Fruit fly (Drosophila melanogaster) whole organism, embryonic: ENCODE measurements around the gene Cys.

Experiments used
- Atf3 ChIP-seq: fragments of 200-800 bp; sonication (Bioruptor generic); optimal IDR thresholded peaks from 3 replicates; lab custom pipeline; 2016; ENCODE audit warnings: missing biosample characterization, missing genetic modification characterization
- Blimp-1 ChIP-seq: fragments of 200-800 bp; sonication (Bioruptor generic); optimal IDR thresholded peaks from 3 replicates; lab custom pipeline; 2018; ENCODE audit warnings: missing biosample characterization, missing genetic modification characterization, mild to moderate bottlenecking, moderate library complexity, missing genetic modification reagents
- C15 ChIP-seq: fragments of 200-800 bp; sonication (Bioruptor generic); IDR thresholded peaks from 3 replicates; pipeline ENCODE4 v1.3.6; 2022; ENCODE audit warnings: missing biosample characterization, missing genetic modification characterization
- CG1024 ChIP-seq: fragments of 200-800 bp; sonication (Bioruptor generic); IDR thresholded peaks from 2 replicates; pipeline ENCODE4 v1.3.6; 2022; ENCODE audit warnings: missing biosample characterization, missing genetic modification characterization
- CG12659 ChIP-seq: fragments of 200-800 bp; sonication (Bioruptor generic); optimal IDR thresholded peaks from 3 replicates; lab custom pipeline; 2017; ENCODE audit warnings: mild to moderate bottlenecking, missing biosample characterization, missing genetic modification reagents, missing genetic modification characterization
- CG13424 ChIP-seq: fragments of 200-800 bp; sonication (Bioruptor generic); optimal IDR thresholded peaks from 2 replicates; lab custom pipeline; 2019; ENCODE audit warnings: missing biosample characterization, mild to moderate bottlenecking, missing genetic modification characterization, moderate library complexity
- CG13775 ChIP-seq: fragments of 200-800 bp; sonication (Bioruptor generic); optimal IDR thresholded peaks from 3 replicates; lab custom pipeline; 2017; ENCODE audit warnings: missing biosample characterization, mild to moderate bottlenecking, missing genetic modification characterization
- CG14710 ChIP-seq: fragments of 200-800 bp; sonication (Bioruptor generic); optimal IDR thresholded peaks from 3 replicates; lab custom pipeline; 2019; ENCODE audit warnings: missing biosample characterization, mild to moderate bottlenecking, missing genetic modification characterization, moderate library complexity
- CG15269 ChIP-seq: fragments of 200-800 bp; sonication (Bioruptor generic); optimal IDR thresholded peaks from 2 replicates; lab custom pipeline; 2018; ENCODE audit warnings: missing biosample characterization, mild to moderate bottlenecking, missing genetic modification characterization, moderate library complexity
- CG1603 ChIP-seq: fragments of 200-800 bp; sonication (Bioruptor generic); optimal IDR thresholded peaks from 2 replicates; lab custom pipeline; 2019; ENCODE audit warnings: missing biosample characterization, mild to moderate bottlenecking, missing genetic modification characterization, moderate library complexity
- CG2120 ChIP-seq: fragments of 200-800 bp; sonication (Bioruptor generic); optimal IDR thresholded peaks from 3 replicates; lab custom pipeline; 2016; ENCODE audit warnings: missing biosample characterization, missing genetic modification characterization
- CG30403 ChIP-seq: fragments of 200-800 bp; sonication (Bioruptor generic); optimal IDR thresholded peaks from 3 replicates; lab custom pipeline; 2016; ENCODE audit warnings: missing biosample characterization, missing genetic modification characterization
- CG33557 ChIP-seq: fragments of 200-800 bp; sonication (Bioruptor generic); optimal IDR thresholded peaks from 2 replicates; lab custom pipeline; 2019; ENCODE audit warnings: missing biosample characterization, mild to moderate bottlenecking, missing genetic modification characterization, moderate library complexity
- CG4730 ChIP-seq: fragments of 200-800 bp; sonication (Bioruptor generic); IDR thresholded peaks from 2 replicates; pipeline ENCODE4 v1.3.6; 2022; ENCODE audit warnings: missing biosample characterization, missing genetic modification characterization
- CG6175 ChIP-seq: fragments of 200-800 bp; sonication (Bioruptor generic); IDR thresholded peaks from 3 replicates; pipeline ENCODE4 v1.3.6; 2022; ENCODE audit warnings: missing biosample characterization, missing genetic modification characterization
- CG7372 ChIP-seq: fragments of 200-800 bp; sonication (Bioruptor generic); IDR thresholded peaks from 2 replicates; pipeline ENCODE4 v1.3.6; 2022; ENCODE audit warnings: missing biosample characterization, missing genetic modification characterization
- CG7786 ChIP-seq: fragments of 200-800 bp; sonication (Bioruptor generic); optimal IDR thresholded peaks from 2 replicates; lab custom pipeline; 2016; ENCODE audit warnings: missing biosample characterization, missing genetic modification characterization
- CG8388 ChIP-seq: fragments of 200-800 bp; sonication (Bioruptor generic); optimal IDR thresholded peaks from 2 replicates; lab custom pipeline; 2019; ENCODE audit warnings: missing biosample characterization, mild to moderate bottlenecking, missing genetic modification characterization, moderate library complexity
- CG8924 ChIP-seq: fragments of 200-800 bp; optimal IDR thresholded peaks from 3 replicates; lab custom pipeline; 2019; ENCODE audit warnings: missing biosample characterization, mild to moderate bottlenecking, missing genetic modification characterization, moderate library complexity
- CoRest ChIP-seq: fragments of 200-800 bp; sonication (Bioruptor generic); optimal IDR thresholded peaks from 3 replicates; lab custom pipeline; 2018; ENCODE audit warnings: missing biosample characterization, mild to moderate bottlenecking, missing genetic modification characterization, moderate library complexity
- D19A ChIP-seq: fragments of 200-800 bp; optimal IDR thresholded peaks from 3 replicates; lab custom pipeline; 2019; ENCODE audit warnings: missing biosample characterization, mild to moderate bottlenecking, missing genetic modification characterization, moderate library complexity
- Dbx ChIP-seq: fragments of 200-800 bp; sonication (Bioruptor generic); IDR thresholded peaks from 3 replicates; pipeline ENCODE4 v1.3.6; 2022; ENCODE audit warnings: missing biosample characterization, missing genetic modification characterization
- Dfd ChIP-seq, 2 experiments: fragments of >200 bp; optimal IDR thresholded peaks; 2 replicates each; lab custom pipeline; 2017; ENCODE audit warnings: missing biosample characterization in 2 of 2, missing genetic modification characterization in 2 of 2
- Dll ChIP-seq: fragments of 200-800 bp; sonication (Bioruptor generic); IDR thresholded peaks from 4 replicates; pipeline ENCODE4 v1.3.6; 2022; ENCODE audit warnings: missing biosample characterization, missing genetic modification characterization; ENCODE audit not compliant: partially characterized antibody
- Fer2 ChIP-seq: fragments of 200-800 bp; sonication (Bioruptor generic); optimal IDR thresholded peaks from 2 replicates; lab custom pipeline; 2018; ENCODE audit warnings: missing biosample characterization, mild to moderate bottlenecking, missing genetic modification characterization, moderate library complexity
- H15 ChIP-seq: fragments of 200-800 bp; sonication (Bioruptor generic); IDR thresholded peaks from 3 replicates; pipeline ENCODE4 v1.3.6; 2022; ENCODE audit warnings: missing biosample characterization, missing genetic modification characterization
- HmgZ ChIP-seq: fragments of 200-800 bp; sonication (Bioruptor generic); optimal IDR thresholded peaks from 2 replicates; lab custom pipeline; 2018; ENCODE audit warnings: missing biosample characterization, mild to moderate bottlenecking, missing genetic modification characterization
- Jarid2 ChIP-seq: fragments of 200-800 bp; sonication (Bioruptor generic); optimal IDR thresholded peaks from 3 replicates; lab custom pipeline; 2017; ENCODE audit warnings: mild to moderate bottlenecking, missing biosample characterization, missing genetic modification reagents, missing genetic modification characterization
- Med ChIP-seq: fragments of 200-800 bp; sonication (Bioruptor generic); peaks from one replicate; lab custom pipeline; 2016; ENCODE audit warnings: missing biosample characterization, missing genetic modification characterization, mild to moderate bottlenecking, inconsistent platforms, moderate library complexity
- NC2α ChIP-seq: fragments of 200-800 bp; sonication (Bioruptor generic); optimal IDR thresholded peaks from 2 replicates; lab custom pipeline; 2016; ENCODE audit warnings: missing biosample characterization, missing genetic modification characterization
- PHDP ChIP-seq: fragments of 200-800 bp; sonication (Bioruptor generic); optimal IDR thresholded peaks from 3 replicates; lab custom pipeline; 2018; ENCODE audit warnings: missing biosample characterization, mild to moderate bottlenecking, missing genetic modification characterization, moderate library complexity
- chif ChIP-seq, 2 experiments: fragments of 200-800 bp; sonication (Bioruptor generic); optimal IDR thresholded peaks; 3 replicates each; lab custom pipeline; 2016; ENCODE audit warnings: missing biosample characterization in 2 of 2, missing genetic modification characterization in 2 of 2
- crp ChIP-seq, 2 experiments: fragments of 200-800 bp; sonication (Bioruptor generic); optimal IDR thresholded peaks; 2 replicates in 1 of 2; 3 replicates in 1 of 2; lab custom pipeline; 2017; ENCODE audit warnings: missing biosample characterization in 2 of 2, missing genetic modification characterization in 2 of 2, mild to moderate bottlenecking in 1 of 2, moderate library complexity in 1 of 2
- ewg ChIP-seq: fragments of 200-800 bp; sonication (Bioruptor generic); optimal IDR thresholded peaks from 3 replicates; lab custom pipeline; 2017; ENCODE audit warnings: mild to moderate bottlenecking, missing biosample characterization, missing genetic modification reagents, missing genetic modification characterization
- fd102C ChIP-seq: fragments of 200-800 bp; sonication (Bioruptor generic); optimal IDR thresholded peaks from 2 replicates; lab custom pipeline; 2018; ENCODE audit warnings: missing biosample characterization, mild to moderate bottlenecking, missing genetic modification characterization, moderate library complexity
- gcm2 ChIP-seq: fragments of 200-800 bp; sonication (Bioruptor generic); optimal IDR thresholded peaks from 2 replicates; lab custom pipeline; 2016; ENCODE audit warnings: missing biosample characterization, missing genetic modification characterization
- gfzf ChIP-seq: fragments of 200-800 bp; sonication (Bioruptor generic); optimal IDR thresholded peaks from 2 replicates; lab custom pipeline; 2016; ENCODE audit warnings: missing biosample characterization, mild to moderate bottlenecking, missing genetic modification characterization, moderate library complexity
- ham ChIP-seq: fragments of 200-800 bp; sonication (Bioruptor generic); IDR thresholded peaks from 2 replicates; pipeline ENCODE4 v1.3.6; 2022; ENCODE audit warnings: missing biosample characterization, missing genetic modification characterization
- lmd ChIP-seq: fragments of 200-800 bp; sonication (Bioruptor generic); IDR thresholded peaks from 2 replicates; pipeline ENCODE4 v1.3.6; 2022; ENCODE audit warnings: missing biosample characterization, missing genetic modification characterization
- lola ChIP-seq, 3 experiments: fragments of >200 bp in 2 of 3; fragments of 200-800 bp in 1 of 3; sonication (Bioruptor generic) in 1 of 3; optimal IDR thresholded peaks; 2 replicates each; lab custom pipeline; 2017 to 2019; ENCODE audit warnings: missing biosample characterization in 3 of 3, missing genetic modification characterization in 3 of 3, mild to moderate bottlenecking in 1 of 3, moderate library complexity in 1 of 3
- nerfin-2 ChIP-seq: fragments of 200-800 bp; sonication (Bioruptor generic); IDR thresholded peaks from 2 replicates; pipeline ENCODE4 v1.3.6; 2022; ENCODE audit warnings: missing biosample characterization, missing genetic modification characterization; ENCODE audit not compliant: partially characterized antibody
- odd ChIP-seq: fragments of 200-800 bp; sonication (Bioruptor generic); optimal IDR thresholded peaks from 2 replicates; lab custom pipeline; 2017; ENCODE audit warnings: missing biosample characterization, mild to moderate bottlenecking, missing genetic modification characterization
- pho ChIP-seq: fragments of 200-800 bp; sonication (Bioruptor generic); optimal IDR thresholded peaks from 2 replicates; lab custom pipeline; 2016; ENCODE audit warnings: missing biosample characterization, missing genetic modification characterization
- prd ChIP-seq, 3 experiments: fragments of >200 bp in 2 of 3; fragments of 200-800 bp in 1 of 3; sonication (Bioruptor generic) in 1 of 3; optimal IDR thresholded peaks in 2 of 3; IDR thresholded peaks in 1 of 3; 2 replicates in 2 of 3; 3 replicates in 1 of 3; pipeline versions ENCODE4 v1.3.6 to Lab custom; 2017 to 2022; ENCODE audit warnings: missing biosample characterization in 1 of 3, missing genetic modification characterization in 1 of 3
- sc ChIP-seq, 3 experiments: fragments of >200 bp in 2 of 3; fragments of 200-800 bp in 1 of 3; sonication (Bioruptor generic) in 1 of 3; optimal IDR thresholded peaks; 2 replicates in 2 of 3; 3 replicates in 1 of 3; lab custom pipeline; 2017; ENCODE audit warnings: mild to moderate bottlenecking in 1 of 3, missing biosample characterization in 1 of 3, missing genetic modification characterization in 1 of 3, missing genetic modification reagents in 1 of 3
- so ChIP-seq: fragments of 200-800 bp; sonication (Bioruptor generic); IDR thresholded peaks from 3 replicates; pipeline ENCODE4 v1.3.6; 2022; ENCODE audit warnings: missing biosample characterization, missing genetic modification characterization
- sr ChIP-seq: fragments of 200-800 bp; sonication (Bioruptor generic); IDR thresholded peaks from 3 replicates; pipeline ENCODE4 v1.3.6; 2022; ENCODE audit warnings: missing biosample characterization, missing genetic modification characterization
- ssp ChIP-seq: fragments of 200-800 bp; sonication (Bioruptor generic); IDR thresholded peaks from 2 replicates; pipeline ENCODE4 v1.3.6; 2022; ENCODE audit warnings: missing biosample characterization, missing genetic modification characterization
- trh ChIP-seq: fragments of 200-800 bp; sonication (Bioruptor generic); optimal IDR thresholded peaks from 2 replicates; lab custom pipeline; 2016; ENCODE audit warnings: missing biosample characterization, missing genetic modification characterization
- zen ChIP-seq: fragments of 200-800 bp; sonication (Bioruptor generic); optimal IDR thresholded peaks from 3 replicates; lab custom pipeline; 2018; ENCODE audit warnings: missing biosample characterization, mild to moderate bottlenecking, missing genetic modification characterization, moderate library complexity

Cys gene

dm6 chr3R:14589483-14589882, 20.0 kb upstream of the Cys start (continued):
- no peak for TF ChIP-seq trh (GFP tag; lab: Kevin White, UChicago)
- no peak for TF ChIP-seq pho (GFP tag; lab: Kevin White, UChicago)
- TF ChIP-seq CG8924 (tag; lab: Kevin White, UChicago) = peak; percentile 48
- TF ChIP-seq H15 (GFP tag; lab: Robert Waterston, UW) = no peak
- no peak for TF ChIP-seq lmd
- TF ChIP-seq fd102C = peak; percentile 19
- peak; percentile 5 for TF ChIP-seq CG13775
- peak; percentile 60 for TF ChIP-seq Med (GFP tag; lab: Kevin White, UChicago)
- peak; percentile 51 for TF ChIP-seq CG1603 (tag; lab: Kevin White, UChicago)
- TF ChIP-seq CG30403 = no peak
- no peak for TF ChIP-seq nerfin-2
- TF ChIP-seq CG1024 (GFP tag; lab: Robert Waterston, UW) = no peak
- peak; percentile 3 for TF ChIP-seq D19A (tag; lab: Kevin White, UChicago)
- no peak for TF ChIP-seq CG7786 (GFP tag; lab: Kevin White, UChicago)
- no peak for TF ChIP-seq gcm2 (GFP tag; lab: Kevin White, UChicago)
- no peak for TF ChIP-seq Jarid2 (GFP tag; lab: Kevin White, UChicago)
- TF ChIP-seq Dfd (GFP tag; optimal IDR thresholded peaks at IDR 0.05; lab: Kevin White, UChicago) = no peak
- no peak for TF ChIP-seq sc (optimal IDR thresholded peaks at IDR 0.05; lab: Kevin White, UChicago)
- TF ChIP-seq sc (GFP tag; optimal IDR thresholded peaks at IDR 0.05; lab: Kevin White, UChicago) = no peak
- no peak for TF ChIP-seq CG7372 (GFP tag; lab: Robert Waterston, UW)
- TF ChIP-seq NC2α = no peak
- TF ChIP-seq CG13424 (tag; lab: Kevin White, UChicago) = no peak
- TF ChIP-seq Dbx = no peak
- no peak for TF ChIP-seq CG15269 (tag; lab: Kevin White, UChicago)
- no peak for TF ChIP-seq ham
- TF ChIP-seq so (GFP tag; lab: Robert Waterston, UW) = no peak
- no peak for TF ChIP-seq HmgZ (tag; lab: Kevin White, UChicago)
- no peak for TF ChIP-seq CoRest (tag; lab: Kevin White, UChicago)
- TF ChIP-seq Dll (GFP tag; lab: Robert Waterston, UW) = no peak
- TF ChIP-seq prd (optimal IDR thresholded peaks at IDR 0.05; lab: Kevin White, UChicago) = no peak
- TF ChIP-seq prd (GFP tag; IDR thresholded peaks at IDR 0.05; lab: Robert Waterston, UW) = peak; percentile 69; the same call in 2 of the 3 replicates
- TF ChIP-seq CG8388 (GFP tag; lab: Kevin White, UChicago) = peak; percentile 14
- TF ChIP-seq CG33557 (GFP tag; lab: Kevin White, UChicago) = no peak
- no peak for TF ChIP-seq Blimp-1 (GFP tag; lab: Kevin White, UChicago)
- TF ChIP-seq gfzf (GFP tag; lab: Kevin White, UChicago) = no peak
- no peak for TF ChIP-seq C15 (GFP tag; lab: Robert Waterston, UW)
- no peak for TF ChIP-seq ssp (GFP tag; lab: Robert Waterston, UW)
- TF ChIP-seq ewg (GFP tag; lab: Kevin White, UChicago) = no peak
- no peak for TF ChIP-seq crp (GFP tag; optimal IDR thresholded peaks at IDR 0.05; lab: Kevin White, UChicago)
- no peak for TF ChIP-seq CG2120
- peak; percentile 33 for TF ChIP-seq CG14710
- no peak for TF ChIP-seq PHDP
- no peak for TF ChIP-seq sr (GFP tag; lab: Robert Waterston, UW)
- no peak for TF ChIP-seq CG12659
- TF ChIP-seq CG4730 (GFP tag; lab: Robert Waterston, UW) = no peak
- no peak for TF ChIP-seq Fer2 (tag; lab: Kevin White, UChicago)
- no peak for TF ChIP-seq CG6175 (GFP tag; lab: Robert Waterston, UW)
- peak; percentile 20 to 25 for TF ChIP-seq chif (GFP tag; optimal IDR thresholded peaks at IDR 0.05; lab: Kevin White, UChicago)
- no peak for TF ChIP-seq Atf3
- no peak for TF ChIP-seq odd
- peak; percentile 31 for TF ChIP-seq zen (tag; lab: Kevin White, UChicago)
- TF ChIP-seq lola (GFP tag; optimal IDR thresholded peaks at IDR 0.05; lab: Kevin White, UChicago) = peak in 1 of 3 experiments; percentile 39
